Fruit fly (Drosophila melanogaster): ENCODE measurements around the gene TotA.

dm6 chr3R:20846316-20846715 is 24.5 kb upstream of the TotA start:
- TF ChIP-seq Hr96 (GFP tag; optimal IDR thresholded peaks at IDR 0.05) (no peak), Mnt (GFP tag; optimal IDR thresholded peaks at IDR 0.05) (no peak), pad (GFP tag; optimal IDR thresholded peaks at IDR 0.05) (no peak), CG33017 (tag; optimal IDR thresholded peaks at IDR 0.05) (no peak), CG1620 (GFP tag; optimal IDR thresholded peaks at IDR 0.05) (no peak), CG7045 (GFP tag; optimal IDR thresholded peaks at IDR 0.05) (no peak), CG14711 (tag; optimal IDR thresholded peaks at IDR 0.05) (no peak), CG5204 (GFP tag; optimal IDR thresholded peaks at IDR 0.05) (no peak), CG11617 (GFP tag; optimal IDR thresholded peaks at IDR 0.05) (no peak)

Data from whole organism, adult.